Fruit fly (Drosophila melanogaster): ENCODE measurements around the gene hemo.

dm6 chr3R:18545486-18545885 is 19.5 kb downstream of the hemo start, which contains the start of gene fru:
- no peak for TF ChIP-seq CG11617 (GFP tag; optimal IDR thresholded peaks at IDR 0.05)
- no peak for TF ChIP-seq kay (GFP tag; ENCODE audit: borderline replicate concordance)
- TF ChIP-seq CG7045 (GFP tag; optimal IDR thresholded peaks at IDR 0.05) = no peak
- no peak for TF ChIP-seq cic (GFP tag; optimal IDR thresholded peaks at IDR 0.05)
- no peak for TF ChIP-seq CG33017 (tag; optimal IDR thresholded peaks at IDR 0.05)
- TF ChIP-seq toe (GFP tag; optimal IDR thresholded peaks at IDR 0.05) = no peak
- no peak for TF ChIP-seq tj (GFP tag; optimal IDR thresholded peaks at IDR 0.05)

All from whole organism, adult.